Fruit fly (Drosophila melanogaster) whole organism, embryonic: ENCODE results near the gene dls.

ENCODE experiments used
- CG14965 ChIP-seq: fragments of 200-800 bp; sonication (Bioruptor generic); optimal IDR thresholded peaks from 2 replicates; lab custom pipeline; 2016; ENCODE audit warnings: missing biosample characterization, missing genetic modification characterization, borderline replicate concordance
- CG18619 ChIP-seq: fragments of 200-800 bp; sonication (Bioruptor generic); optimal IDR thresholded peaks from 3 replicates; lab custom pipeline; 2017; ENCODE audit warnings: missing biosample characterization, mild to moderate bottlenecking, missing genetic modification characterization
- CG33213 ChIP-seq: fragments of 200-800 bp; sonication (Bioruptor generic); optimal IDR thresholded peaks from 3 replicates; lab custom pipeline; 2016; ENCODE audit warnings: missing biosample characterization, missing genetic modification characterization
- CG8089 ChIP-seq: fragments of 200-800 bp; sonication (Bioruptor generic); optimal IDR thresholded peaks from 3 replicates; lab custom pipeline; 2016; ENCODE audit warnings: missing biosample characterization, missing genetic modification characterization
- Dp ChIP-seq: fragments of 200-800 bp; sonication (Bioruptor generic); optimal IDR thresholded peaks from 2 replicates; lab custom pipeline; 2018; ENCODE audit warnings: missing biosample characterization, mild to moderate bottlenecking, missing genetic modification characterization, moderate library complexity
- Fer3 ChIP-seq: fragments of 200-800 bp; sonication (Bioruptor generic); optimal IDR thresholded peaks from 2 replicates; lab custom pipeline; 2018; ENCODE audit warnings: missing biosample characterization, mild to moderate bottlenecking, missing genetic modification characterization, moderate library complexity
- Hr39 ChIP-seq: fragments of >200 bp; optimal IDR thresholded peaks from 2 replicates; lab custom pipeline; 2017
- Spps ChIP-seq: fragments of 200-800 bp; sonication (Bioruptor generic); optimal IDR thresholded peaks from 2 replicates; lab custom pipeline; 2018; ENCODE audit warnings: missing biosample characterization, mild to moderate bottlenecking, missing genetic modification characterization
- chn ChIP-seq: fragments of 200-800 bp; sonication (Bioruptor generic); optimal IDR thresholded peaks from 2 replicates; lab custom pipeline; 2016; ENCODE audit warnings: missing biosample characterization, missing genetic modification characterization
- dan ChIP-seq: fragments of 200-800 bp; sonication (Bioruptor generic); IDR thresholded peaks from 2 replicates; pipeline ENCODE4 v1.3.6; 2022; ENCODE audit warnings: missing biosample characterization, missing genetic modification characterization
- onecut ChIP-seq: fragments of 200-800 bp; sonication (Bioruptor generic); IDR thresholded peaks from 2 replicates; pipeline ENCODE4 v1.3.6; 2022; ENCODE audit warnings: missing biosample characterization, missing genetic modification characterization
- sc ChIP-seq, 3 experiments: fragments of >200 bp in 2 of 3; fragments of 200-800 bp in 1 of 3; sonication (Bioruptor generic) in 1 of 3; optimal IDR thresholded peaks; 2 replicates in 2 of 3; 3 replicates in 1 of 3; lab custom pipeline; 2017; ENCODE audit warnings: mild to moderate bottlenecking in 1 of 3, missing biosample characterization in 1 of 3, missing genetic modification characterization in 1 of 3, missing genetic modification reagents in 1 of 3

DNA sequence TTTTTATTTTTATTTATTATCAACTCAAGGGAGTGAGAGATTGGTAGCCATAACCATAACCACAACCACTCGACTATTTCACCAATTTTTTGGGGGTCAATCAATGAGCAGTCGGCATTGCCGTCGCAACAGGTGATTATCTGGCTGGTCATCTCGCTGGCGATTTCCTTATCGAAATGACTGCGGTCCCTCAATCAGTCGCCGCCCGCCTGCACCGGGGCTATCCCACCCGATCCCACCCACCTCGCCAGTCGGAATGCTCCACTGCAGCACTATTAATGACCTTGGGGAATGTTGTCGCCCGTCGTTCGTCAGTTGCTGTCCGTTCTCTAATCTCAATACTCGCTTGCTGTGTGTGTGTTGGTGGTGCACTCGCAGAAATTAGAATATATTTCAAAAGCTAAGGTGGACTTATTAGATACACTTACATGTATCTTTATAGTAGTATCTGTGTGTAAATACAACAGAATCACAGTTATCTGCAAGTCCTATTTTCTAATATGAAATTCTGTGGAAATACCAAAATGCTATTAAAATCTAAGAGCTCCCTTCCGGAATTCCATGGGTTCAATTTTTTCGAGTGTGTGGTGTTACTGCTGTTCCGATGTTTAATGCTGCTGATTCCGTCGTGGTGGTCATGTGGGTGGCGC is 40.6 kb upstream of the dls start:
- TF ChIP-seq CG33213 (GFP tag; lab: Kevin White, UChicago) (no peak), Spps (tag; lab: Kevin White, UChicago) (no peak), dan (GFP tag; lab: Robert Waterston, UW) (no peak), Hr39 (lab: Kevin White, UChicago) (no peak), Fer3 (peak; percentile 72), Dp (GFP tag; lab: Kevin White, UChicago) (no peak), sc (optimal IDR thresholded peaks at IDR 0.05; lab: Kevin White, UChicago) (no peak), sc (GFP tag; optimal IDR thresholded peaks at IDR 0.05; lab: Kevin White, UChicago) (peak; percentile 39), chn (peak; percentile 17), CG8089 (GFP tag; lab: Kevin White, UChicago) (peak; percentile 17), onecut (GFP tag; lab: Robert Waterston, UW) (no peak; the same call in 1 of the 2 replicates), CG14965 (GFP tag; lab: Kevin White, UChicago) (no peak), CG18619 (GFP tag; lab: Kevin White, UChicago) (peak; percentile 64)
